Worm (Caenorhabditis elegans): ENCODE results near the gene mdt-29.

Gene mdt-29

DNA sequence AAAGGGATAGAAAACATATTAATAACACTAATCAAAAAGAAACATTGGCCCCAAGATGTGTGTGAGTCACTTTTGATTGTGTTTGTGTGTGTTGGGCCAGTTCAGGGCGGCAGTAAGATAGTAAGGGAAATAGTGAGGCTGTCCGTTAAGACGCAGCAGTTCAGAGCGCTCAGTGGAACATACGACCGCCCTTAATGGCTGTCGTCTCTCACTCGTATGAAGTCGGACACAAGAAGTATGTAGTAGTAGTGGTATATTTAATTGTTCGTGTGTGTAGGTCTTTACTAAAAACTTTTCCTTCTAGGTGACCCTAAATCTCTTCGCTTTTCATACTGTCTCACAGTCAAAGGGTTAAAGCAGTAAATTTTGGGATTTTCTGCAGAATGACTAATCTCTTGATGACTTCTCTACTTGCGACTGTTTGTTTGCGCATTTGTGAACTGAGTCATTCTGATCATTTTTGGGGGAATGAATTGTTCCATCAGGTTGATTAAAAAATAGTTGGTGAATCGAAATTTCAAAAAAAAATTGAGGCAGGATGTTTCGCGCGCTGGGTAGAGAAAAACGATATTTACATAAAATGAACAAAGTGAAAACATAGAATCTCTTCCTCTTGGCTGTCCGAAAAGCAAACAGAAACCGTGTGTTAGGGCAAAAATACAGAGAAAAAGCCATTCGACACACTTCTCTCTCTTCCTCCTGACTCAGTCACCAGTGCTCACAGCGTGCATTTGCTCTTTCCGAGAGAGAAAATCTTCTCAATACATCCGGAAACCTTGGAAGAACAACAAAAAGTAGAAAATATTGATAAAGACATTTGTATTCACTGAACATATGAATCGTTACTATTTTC, 9.5 kb upstream of the mdt-29 start (continued):
- TF ChIP-seq tbx-9 (tag; optimal IDR thresholded peaks at IDR 0.05; ENCODE audit: borderline replicate concordance) (no peak), sea-2 (GFP tag; IDR thresholded peaks at IDR 0.05) (no peak), ztf-3 (GFP tag; optimal IDR thresholded peaks at IDR 0.05) (no peak), unc-62 (GFP tag; optimal IDR thresholded peaks at IDR 0.05) (no peak), lin-35 (GFP tag; optimal IDR thresholded peaks at IDR 0.05) (peak in 1 of 3 experiments; percentile 15), nhr-90 (tag; optimal IDR thresholded peaks at IDR 0.05) (no peak), ztf-22 (GFP tag; optimal IDR thresholded peaks at IDR 0.05) (peak; percentile 2), lsl-1 (GFP tag; optimal IDR thresholded peaks at IDR 0.05) (no peak), F22D6.2 (tag; optimal IDR thresholded peaks at IDR 0.05) (no peak), F52B5.7 (tag; optimal IDR thresholded peaks at IDR 0.05) (no peak), chd-7 (tag; optimal IDR thresholded peaks at IDR 0.05) (no peak), nfyb-1 (GFP tag; IDR thresholded peaks at IDR 0.05) (peak; percentile 24; the same call in 1 of the 2 replicates), lin-54 (GFP tag; optimal IDR thresholded peaks at IDR 0.05) (no peak), pha-4 (tag; optimal IDR thresholded peaks at IDR 0.05) (no peak), ekl-4 (GFP tag; IDR thresholded peaks at IDR 0.05) (no peak; the same call in 1 of the 2 replicates), ZK185.1 (tag; optimal IDR thresholded peaks at IDR 0.05; ENCODE audit: poor library complexity, severe bottlenecking) (peak; percentile 40), mes-4 (tag; optimal IDR thresholded peaks at IDR 0.05) (no peak), F23B12.7 (tag; optimal IDR thresholded peaks at IDR 0.05; ENCODE audit: insufficient read depth) (no peak), athp-1 (tag; optimal IDR thresholded peaks at IDR 0.05) (peak; percentile 45), ztf-26 (tag; optimal IDR thresholded peaks at IDR 0.05) (no peak), egl-18 (GFP tag; IDR thresholded peaks at IDR 0.05) (no peak), K11D2.4 (GFP tag; IDR thresholded peaks at IDR 0.05) (no peak), lir-1 (GFP tag; conservative IDR thresholded peaks at IDR 0.05) (no peak), ceh-79 (tag; optimal IDR thresholded peaks at IDR 0.05) (no peak), snpc-4 (GFP tag; optimal IDR thresholded peaks at IDR 0.05) (no peak), snpc-4 (tag; optimal IDR thresholded peaks at IDR 0.05) (no peak), C06A6.2 (GFP tag; conservative IDR thresholded peaks at IDR 0.05) (peak; percentile 62; the same call in 1 of the 2 replicates), nfya-2 (GFP tag; IDR thresholded peaks at IDR 0.05) (no peak), hmg-20 (GFP tag; IDR thresholded peaks at IDR 0.05) (no peak), tbp1 (GFP tag; optimal IDR thresholded peaks at IDR 0.05) (peak; percentile 16), dpff-1 (tag; optimal IDR thresholded peaks at IDR 0.05) (no peak), Y56A3A.18 (GFP tag; IDR thresholded peaks at IDR 0.05) (peak; percentile 81; the same call in 1 of the 2 replicates), F33H1.4 (GFP tag; IDR thresholded peaks at IDR 0.05) (0 out of 2 replicates have a peak, but pooled peaks have one; percentile 7), gei-17 (GFP tag; optimal IDR thresholded peaks at IDR 0.05) (peak; percentile 18), dpl-1 (GFP tag; optimal IDR thresholded peaks at IDR 0.05) (no peak), B0261.1 (tag; optimal IDR thresholded peaks at IDR 0.05) (no peak), attf-3 (GFP tag; conservative IDR thresholded peaks at IDR 0.05) (no peak), pbrm-1 (GFP tag; IDR thresholded peaks at IDR 0.05) (peak; percentile 54), nhr-80 (tag; optimal IDR thresholded peaks at IDR 0.05) (peak; percentile 49), egl-44 (GFP tag; IDR thresholded peaks at IDR 0.05) (0 out of 2 replicates have a peak, but pooled peaks have one; percentile 11), Y53G8AR.9 (GFP tag; conservative IDR thresholded peaks at IDR 0.05) (no peak; the same call in 1 of the 2 replicates), F37B4.10 (GFP tag; IDR thresholded peaks at IDR 0.05) (no peak), C17E4.6 (GFP tag; IDR thresholded peaks at IDR 0.05) (no peak), repo-1 (tag; optimal IDR thresholded peaks at IDR 0.05) (peak; percentile 72), egrh-3 (GFP tag; IDR thresholded peaks at IDR 0.05) (no peak), madf-3 (GFP tag; IDR thresholded peaks at IDR 0.05) (peak; percentile 73; the same call in 1 of the 2 replicates), D2030.7 (GFP tag; IDR thresholded peaks at IDR 0.05) (peak; percentile 30; the same call in 1 of the 2 replicates), Y53F4B.3 (GFP tag; IDR thresholded peaks at IDR 0.05) (no peak)
